Worm (Caenorhabditis elegans): ENCODE measurements around the gene srbc-40.

Gene srbc-40

DNA sequence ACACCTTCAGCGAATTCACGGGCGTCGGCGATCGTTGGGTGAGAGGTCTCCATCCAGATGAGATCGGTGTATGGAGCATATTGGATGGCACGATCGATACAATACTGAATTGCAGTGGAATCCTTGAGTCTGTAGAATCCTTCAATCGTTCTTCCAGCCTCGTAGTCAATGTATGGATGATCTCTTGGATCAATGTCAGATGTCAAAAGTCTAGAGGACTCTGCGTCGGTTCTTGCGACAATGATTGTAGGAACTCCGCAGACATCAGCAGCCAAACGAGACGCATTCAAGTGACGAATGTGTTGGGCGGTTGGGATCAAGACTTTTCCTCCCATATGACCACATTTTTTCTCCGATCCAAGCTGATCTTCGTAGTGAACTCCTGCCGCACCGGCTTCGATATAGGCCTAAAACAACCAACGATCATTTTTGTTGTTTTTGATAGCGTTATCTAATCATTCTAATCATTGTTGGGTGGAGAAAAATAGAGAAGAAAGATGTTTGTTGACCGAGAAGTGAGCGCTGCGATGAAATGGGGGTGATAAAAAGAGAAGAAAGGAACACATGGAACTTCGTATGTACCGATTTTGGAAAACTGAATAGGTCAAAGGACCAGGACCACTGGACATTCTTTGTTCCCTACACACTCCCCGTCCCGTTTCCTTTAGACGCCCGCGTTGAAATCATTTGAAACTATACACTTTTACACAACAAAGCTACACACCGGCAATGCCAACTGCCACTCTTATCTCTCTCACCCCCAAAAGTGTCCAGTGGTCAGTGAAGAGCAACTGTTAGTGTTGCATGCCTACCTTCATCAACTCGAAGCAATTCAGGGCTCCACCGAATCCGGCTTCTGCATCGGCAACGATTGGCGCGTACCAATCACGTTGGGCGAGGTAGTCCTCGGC lies 7.2 kb upstream of the srbc-40 start (continued):
- TF ChIP-seq ceh-82 (tag; optimal IDR thresholded peaks at IDR 0.05), result no peak
- TF ChIP-seq mab-9 (GFP tag; IDR thresholded peaks at IDR 0.05), result no peak
- TF ChIP-seq ceh-88 (GFP tag; IDR thresholded peaks at IDR 0.05), result peak; percentile 45
- no peak for TF ChIP-seq hlh-4 (tag; optimal IDR thresholded peaks at IDR 0.05)
- peak; percentile 21 for TF ChIP-seq ztf-4 (tag; optimal IDR thresholded peaks at IDR 0.05)
- TF ChIP-seq nhr-237 (tag; optimal IDR thresholded peaks at IDR 0.05), result no peak
- TF ChIP-seq fkh-8 (tag; optimal IDR thresholded peaks at IDR 0.05), result no peak
- TF ChIP-seq aly-2 (tag; optimal IDR thresholded peaks at IDR 0.05), result no peak
- TF ChIP-seq Y116A8C.19 (tag; optimal IDR thresholded peaks at IDR 0.05; ENCODE audit: borderline replicate concordance), result no peak
- TF ChIP-seq fos-1 (tag; optimal IDR thresholded peaks at IDR 0.05), result no peak
- TF ChIP-seq vab-15 (tag; optimal IDR thresholded peaks at IDR 0.05), result no peak
- peak; percentile 64 for TF ChIP-seq rnt-1 (tag; optimal IDR thresholded peaks at IDR 0.05)
- no peak for TF ChIP-seq nhr-76 (tag; optimal IDR thresholded peaks at IDR 0.05)
- TF ChIP-seq ceh-8 (GFP tag; optimal IDR thresholded peaks at IDR 0.05), result no peak
- no peak for TF ChIP-seq fkh-4 (tag; optimal IDR thresholded peaks at IDR 0.05; ENCODE audit: borderline replicate concordance)
- TF ChIP-seq unc-98 (GFP tag; IDR thresholded peaks at IDR 0.05), result no peak
- no peak for TF ChIP-seq mdl-1 (tag; optimal IDR thresholded peaks at IDR 0.05)
- TF ChIP-seq mep-1 (tag; optimal IDR thresholded peaks at IDR 0.05), result no peak
- TF ChIP-seq irx-1 (tag; optimal IDR thresholded peaks at IDR 0.05), result peak; percentile 2
- TF ChIP-seq xbp-1 (tag; optimal IDR thresholded peaks at IDR 0.05), result no peak
- peak; percentile 17 for TF ChIP-seq nhr-90 (tag; optimal IDR thresholded peaks at IDR 0.05; ENCODE audit: poor library complexity)
- TF ChIP-seq unc-30 (tag; optimal IDR thresholded peaks at IDR 0.05), result no peak
- no peak for TF ChIP-seq lin-35 (GFP tag; optimal IDR thresholded peaks at IDR 0.05)
- TF ChIP-seq ceh-90 (tag; optimal IDR thresholded peaks at IDR 0.05), result no peak
- TF ChIP-seq blmp-1 (tag; optimal IDR thresholded peaks at IDR 0.05), result no peak
- TF ChIP-seq snpc-4 (tag; optimal IDR thresholded peaks at IDR 0.05), result no peak
- TF ChIP-seq zag-1 (tag; optimal IDR thresholded peaks at IDR 0.05), result no peak
- peak in 4 of 6 experiments; percentile 14 to 71 (median 27) for TF ChIP-seq elt-3 (tag; optimal IDR thresholded peaks at IDR 0.05)
- no peak for TF ChIP-seq ets-5 (GFP tag; IDR thresholded peaks at IDR 0.05)
- peak; percentile 22 for TF ChIP-seq snu-23 (GFP tag; optimal IDR thresholded peaks at IDR 0.05)
- no peak for TF ChIP-seq lin-15B (tag; optimal IDR thresholded peaks at IDR 0.05)
- no peak for TF ChIP-seq ces-1 (GFP tag; optimal IDR thresholded peaks at IDR 0.05)
- no peak for TF ChIP-seq F16B12.6 (tag; optimal IDR thresholded peaks at IDR 0.05)
- no peak for TF ChIP-seq nhr-28 (tag; optimal IDR thresholded peaks at IDR 0.05)
- TF ChIP-seq fkh-10 (GFP tag; optimal IDR thresholded peaks at IDR 0.05), result no peak
- TF ChIP-seq dpl-1 (GFP tag; optimal IDR thresholded peaks at IDR 0.05), result no peak
- no peak for TF ChIP-seq sup-37 (GFP tag; optimal IDR thresholded peaks at IDR 0.05)
- TF ChIP-seq nhr-20 (tag; optimal IDR thresholded peaks at IDR 0.05), result peak; percentile 7
- no peak for TF ChIP-seq C34B4.2 (tag; optimal IDR thresholded peaks at IDR 0.05)
- TF ChIP-seq unc-86 (tag; optimal IDR thresholded peaks at IDR 0.05), result no peak
- peak; percentile 50 for TF ChIP-seq nhr-71 (tag; optimal IDR thresholded peaks at IDR 0.05)
- no peak for TF ChIP-seq nhr-47 (tag; optimal IDR thresholded peaks at IDR 0.05)
- TF ChIP-seq hlh-17 (GFP tag; optimal IDR thresholded peaks at IDR 0.05; ENCODE audit: borderline replicate concordance), result no peak
- TF ChIP-seq lin-39 (tag; optimal IDR thresholded peaks at IDR 0.05), result no peak
- TF ChIP-seq lir-3 (tag; optimal IDR thresholded peaks at IDR 0.05; ENCODE audit: poor library complexity), result no peak
- TF ChIP-seq egl-27 (tag; optimal IDR thresholded peaks at IDR 0.05), result no peak
- TF ChIP-seq efl-3 (GFP tag; optimal IDR thresholded peaks at IDR 0.05), result no peak
- peak; percentile 17 for TF ChIP-seq elt-2 (tag; optimal IDR thresholded peaks at IDR 0.05)
- TF ChIP-seq C04F5.9 (tag; optimal IDR thresholded peaks at IDR 0.05), result no peak
- no peak for TF ChIP-seq aha-1 (tag; optimal IDR thresholded peaks at IDR 0.05)
- TF ChIP-seq ama-1 (optimal IDR thresholded peaks at IDR 0.05), result peak; percentile 79

Data from whole organism, L1 larva.